Worm (Caenorhabditis elegans) whole organism, mixed stage, embryonic: ENCODE measurements around the gene unc-62.

Source experiments
- nhr-76 ChIP-seq: sonication (generic microtip); optimal IDR thresholded peaks from 2 replicates; lab custom pipeline; 2017; ENCODE audit warnings: missing biosample characterization, missing genetic modification characterization
- pha-4 ChIP-seq: fragments of 150-350 bp; optimal IDR thresholded peaks from 2 replicates; lab custom pipeline; 2018; ENCODE audit warnings: missing biosample characterization, missing genetic modification reagents, missing genetic modification characterization

DNA sequence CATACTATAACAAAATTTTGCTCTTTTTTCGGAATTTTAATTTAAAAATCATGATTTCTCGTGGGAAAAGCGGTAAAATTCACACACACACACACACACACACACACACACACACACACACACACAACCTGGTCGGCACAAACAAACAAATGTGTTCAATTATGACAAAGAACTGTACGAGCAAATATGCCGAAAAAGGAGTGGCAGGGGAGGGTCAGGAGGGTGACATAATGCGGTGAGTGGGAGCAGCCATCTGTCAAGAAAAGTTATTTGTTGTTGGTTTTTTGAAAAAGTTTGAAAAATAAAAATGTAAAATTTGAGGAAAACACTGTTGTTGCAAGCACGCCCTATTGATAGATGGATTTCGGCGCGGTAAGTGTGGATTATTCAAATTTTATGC lies 54.6 kb downstream of the unc-62 start:
- TF ChIP-seq nhr-76 (no peak), pha-4 (tag; lab: Kevin White, UChicago) (no peak)
